Worm (Caenorhabditis elegans) whole organism, young adult: ENCODE measurements around the gene cyp-13A1.

Experiments
- B0019.2 ChIP-seq: fragments of 200-800 bp; sonication (Bioruptor generic); conservative IDR thresholded peaks from 2 replicates; pipeline ENCODE4 v1.3.6; 2022; ENCODE audit warnings: missing genetic modification reagents, missing genetic modification characterization, missing compliant biosample characterization
- B0336.3 ChIP-seq: fragments of 200-800 bp; sonication (Bioruptor generic); IDR thresholded peaks from 2 replicates; pipeline ENCODE4 v1.3.6; 2022; ENCODE audit warnings: missing genetic modification characterization, missing compliant biosample characterization
- C17E4.6 ChIP-seq: fragments of 200-800 bp; sonication (Bioruptor generic); IDR thresholded peaks from 2 replicates; pipeline ENCODE4 v1.3.6; 2022; ENCODE audit warnings: missing genetic modification reagents, missing genetic modification characterization, missing compliant biosample characterization
- F23B12.7 ChIP-seq: sonication (generic microtip); optimal IDR thresholded peaks from 2 replicates; lab custom pipeline; 2017; ENCODE audit warnings: missing genetic modification characterization, mild to moderate bottlenecking, missing compliant biosample characterization, antibody characterized with exemption, moderate library complexity; ENCODE audit not compliant: insufficient read depth
- F57A8.1 ChIP-seq: fragments of 200-800 bp; sonication (Bioruptor generic); optimal IDR thresholded peaks from 2 replicates; lab custom pipeline; 2018; ENCODE audit warnings: mild to moderate bottlenecking, missing genetic modification characterization, moderate library complexity, missing compliant biosample characterization
- F57C9.4 ChIP-seq: sonication (generic microtip); optimal IDR thresholded peaks from 2 replicates; lab custom pipeline; 2017; ENCODE audit warnings: mild to moderate bottlenecking, missing genetic modification characterization, missing compliant biosample characterization
- K12H6.12 ChIP-seq: fragments of 200-800 bp; sonication (Bioruptor generic); optimal IDR thresholded peaks from 2 replicates; lab custom pipeline; 2018; ENCODE audit warnings: mild to moderate bottlenecking, missing genetic modification characterization, missing compliant biosample characterization
- Y53F4B.3 ChIP-seq: fragments of 200-800 bp; sonication (Bioruptor generic); IDR thresholded peaks from 2 replicates; pipeline ENCODE4 v1.3.6; 2022; ENCODE audit warnings: missing genetic modification reagents, missing genetic modification characterization, missing compliant biosample characterization
- Y53G8AR.9 ChIP-seq: fragments of 200-800 bp; sonication (Bioruptor generic); conservative IDR thresholded peaks from 2 replicates; pipeline ENCODE4 v1.3.6; 2022; ENCODE audit warnings: missing genetic modification reagents, missing genetic modification characterization, missing compliant biosample characterization
- Y67H2A.10 ChIP-seq: fragments of 200-800 bp; sonication (Bioruptor generic); conservative IDR thresholded peaks from 2 replicates; pipeline ENCODE4 v1.3.6; 2022; ENCODE audit warnings: missing genetic modification reagents, missing genetic modification characterization, missing compliant biosample characterization
- ama-1 ChIP-seq, 3 experiments: fragments of 150-350 bp in 1 of 3; sonication (generic microtip) in 2 of 3; optimal IDR thresholded peaks; 2 replicates each; lab custom pipeline; 2014 to 2018; ENCODE audit warnings: missing biosample characterization in 2 of 3, missing genetic modification characterization in 2 of 3, missing genetic modification reagents in 2 of 3
- aptf-2 ChIP-seq: fragments of 200-800 bp; sonication (Bioruptor generic); conservative IDR thresholded peaks from 2 replicates; pipeline ENCODE4 v1.3.6; 2022; ENCODE audit warnings: missing genetic modification reagents, missing genetic modification characterization, missing compliant biosample characterization
- atf-7 ChIP-seq: sonication (generic microtip); optimal IDR thresholded peaks from 2 replicates; lab custom pipeline; 2017; ENCODE audit warnings: mild to moderate bottlenecking, missing genetic modification characterization, missing compliant biosample characterization
- athp-1 ChIP-seq: sonication (generic microtip); optimal IDR thresholded peaks from 2 replicates; lab custom pipeline; 2017; ENCODE audit warnings: mild to moderate bottlenecking, missing genetic modification characterization, missing compliant biosample characterization
- ccch-3 ChIP-seq: fragments of 200-800 bp; sonication (Bioruptor generic); optimal IDR thresholded peaks from 2 replicates; lab custom pipeline; 2018; ENCODE audit warnings: mild to moderate bottlenecking, missing genetic modification characterization, missing compliant biosample characterization
- cebp-1 ChIP-seq, 2 experiments: fragments of 200-800 bp in 1 of 2; sonication (Bioruptor generic) in 1 of 2; sonication (generic microtip) in 1 of 2; IDR thresholded peaks in 1 of 2; optimal IDR thresholded peaks in 1 of 2; 2 replicates each; pipeline versions ENCODE4 v1.3.6 to Lab custom; 2017 to 2022; ENCODE audit warnings: missing compliant biosample characterization in 2 of 2, missing genetic modification characterization in 2 of 2, mild to moderate bottlenecking in 1 of 2, missing genetic modification reagents in 1 of 2, moderate library complexity in 1 of 2
- ceh-100 ChIP-seq: fragments of 200-800 bp; sonication (Bioruptor generic); IDR thresholded peaks from 2 replicates; pipeline ENCODE4 v1.3.6; 2022; ENCODE audit warnings: missing genetic modification reagents, missing genetic modification characterization, missing compliant biosample characterization
- ceh-79 ChIP-seq: sonication (generic microtip); optimal IDR thresholded peaks from 2 replicates; lab custom pipeline; 2017; ENCODE audit warnings: mild to moderate bottlenecking, missing genetic modification characterization, missing compliant biosample characterization
- ceh-91 ChIP-seq: fragments of 200-800 bp; sonication (Bioruptor generic); IDR thresholded peaks from 2 replicates; pipeline ENCODE4 v1.3.6; 2022; ENCODE audit warnings: missing genetic modification reagents, missing genetic modification characterization, missing compliant biosample characterization
- dpff-1 ChIP-seq: sonication (generic microtip); optimal IDR thresholded peaks from 2 replicates; lab custom pipeline; 2017; ENCODE audit warnings: mild to moderate bottlenecking, missing genetic modification characterization, missing compliant biosample characterization
- dpl-1 ChIP-seq: fragments of 150-350 bp; optimal IDR thresholded peaks from 2 replicates; lab custom pipeline; 2014; ENCODE audit warnings: missing biosample characterization, missing genetic modification reagents, missing genetic modification characterization
- efl-1 ChIP-seq: fragments of 150-350 bp; optimal IDR thresholded peaks from 2 replicates; lab custom pipeline; 2014; ENCODE audit warnings: missing biosample characterization, missing genetic modification reagents, missing genetic modification characterization
- egl-18 ChIP-seq: fragments of 200-800 bp; sonication (Bioruptor generic); IDR thresholded peaks from 2 replicates; pipeline ENCODE4 v1.3.6; 2022; ENCODE audit warnings: missing genetic modification reagents, missing genetic modification characterization, missing compliant biosample characterization
- ets-4 ChIP-seq: fragments of 200-800 bp; sonication (Bioruptor generic); optimal IDR thresholded peaks from 2 replicates; lab custom pipeline; 2018; ENCODE audit warnings: mild to moderate bottlenecking, missing genetic modification characterization, missing compliant biosample characterization
- him-1 ChIP-seq: sonication (generic microtip); optimal IDR thresholded peaks from 2 replicates; lab custom pipeline; 2016; ENCODE audit warnings: missing genotype, missing genetic modification reagents, missing genetic modification characterization, missing compliant biosample characterization
- hlh-12 ChIP-seq: sonication (generic microtip); optimal IDR thresholded peaks from 2 replicates; lab custom pipeline; 2016; ENCODE audit warnings: missing genetic modification characterization, missing compliant biosample characterization
- hmg-20 ChIP-seq: fragments of 200-800 bp; sonication (Bioruptor generic); IDR thresholded peaks from 2 replicates; pipeline ENCODE4 v1.3.6; 2022; ENCODE audit warnings: missing genetic modification reagents, missing genetic modification characterization, missing compliant biosample characterization
- hsf-1 ChIP-seq: fragments of 200-800 bp; sonication (Bioruptor generic); IDR thresholded peaks from 2 replicates; pipeline ENCODE4 v1.3.6; 2022; ENCODE audit warnings: missing genetic modification reagents, missing genetic modification characterization, missing compliant biosample characterization
- lag-1 ChIP-seq: fragments of 200-800 bp; sonication (Bioruptor generic); IDR thresholded peaks from 2 replicates; pipeline ENCODE4 v1.3.6; 2022; ENCODE audit warnings: missing genetic modification reagents, missing genetic modification characterization, missing compliant biosample characterization
- let-526 ChIP-seq: fragments of 200-800 bp; sonication (Bioruptor generic); IDR thresholded peaks from 2 replicates; pipeline ENCODE4 v1.3.6; 2022; ENCODE audit warnings: missing genetic modification reagents, missing genetic modification characterization, missing compliant biosample characterization
- lin-26 ChIP-seq: fragments of 200-800 bp; sonication (Bioruptor generic); IDR thresholded peaks from 2 replicates; pipeline ENCODE4 v1.3.6; 2022; ENCODE audit warnings: missing genetic modification reagents, missing genetic modification characterization, missing compliant biosample characterization
- lir-1 ChIP-seq: fragments of 200-800 bp; sonication (Bioruptor generic); conservative IDR thresholded peaks from 2 replicates; pipeline ENCODE4 v1.3.6; 2022; ENCODE audit warnings: missing genetic modification reagents, missing genetic modification characterization, missing compliant biosample characterization
- lsl-1 ChIP-seq: fragments of 200-800 bp; sonication (Bioruptor generic); optimal IDR thresholded peaks from 2 replicates; lab custom pipeline; 2018; ENCODE audit warnings: mild to moderate bottlenecking, missing genetic modification characterization, moderate library complexity, missing compliant biosample characterization
- madf-10 ChIP-seq: sonication (generic microtip); optimal IDR thresholded peaks from 2 replicates; lab custom pipeline; 2016; ENCODE audit warnings: mild to moderate bottlenecking, missing genetic modification characterization, missing compliant biosample characterization
- madf-6 ChIP-seq: fragments of 200-800 bp; sonication (Bioruptor generic); IDR thresholded peaks from 2 replicates; pipeline ENCODE4 v1.3.6; 2022; ENCODE audit warnings: missing genetic modification reagents, missing genetic modification characterization, missing compliant biosample characterization
- mel-28 ChIP-seq: sonication (generic microtip); optimal IDR thresholded peaks from 2 replicates; lab custom pipeline; 2016; ENCODE audit warnings: borderline replicate concordance, mild to moderate bottlenecking, missing genetic modification characterization, missing compliant biosample characterization
- mxl-1 ChIP-seq: sonication (generic microtip); optimal IDR thresholded peaks from 2 replicates; lab custom pipeline; 2016; ENCODE audit warnings: missing genetic modification characterization, missing compliant biosample characterization
- pha-4 ChIP-seq: fragments of 150-350 bp; sonication (generic microtip); optimal IDR thresholded peaks from 2 replicates; lab custom pipeline; 2014; ENCODE audit warnings: missing biosample characterization, missing genetic modification reagents, missing genetic modification characterization
- rpc-1 ChIP-seq, 2 experiments: fragments of 150-350 bp in 1 of 2; sonication (generic microtip) in 1 of 2; optimal IDR thresholded peaks; 2 replicates each; lab custom pipeline; 2014 to 2018; ENCODE audit warnings: missing biosample characterization in 1 of 2, missing genetic modification characterization in 1 of 2, missing genetic modification reagents in 1 of 2, missing genotype in 1 of 2
- snpc-1.1 ChIP-seq: sonication (generic microtip); optimal IDR thresholded peaks from 2 replicates; lab custom pipeline; 2017; ENCODE audit warnings: missing genetic modification characterization, mild to moderate bottlenecking, missing compliant biosample characterization, antibody characterized with exemption, moderate library complexity, missing genotype, missing genetic modification reagents; ENCODE audit not compliant: insufficient read depth
- snpc-4 ChIP-seq, 5 experiments: fragments of 150-350 bp in 1 of 5; sonication (generic microtip) in 4 of 5; optimal IDR thresholded peaks; 2 replicates each; lab custom pipeline; 2014 to 2018; ENCODE audit warnings: missing genetic modification characterization in 5 of 5, missing biosample characterization in 3 of 5, antibody characterized with exemption in 2 of 5, mild to moderate bottlenecking in 2 of 5, missing compliant biosample characterization in 2 of 5, missing genotype in 2 of 5, moderate library complexity in 2 of 5, missing genetic modification reagents in 1 of 5
- sptf-2 ChIP-seq: fragments of 200-800 bp; sonication (Bioruptor generic); optimal IDR thresholded peaks from 2 replicates; lab custom pipeline; 2018; ENCODE audit warnings: mild to moderate bottlenecking, missing genetic modification characterization, missing compliant biosample characterization
- tbx-9 ChIP-seq: sonication (generic microtip); optimal IDR thresholded peaks from 2 replicates; lab custom pipeline; 2016; ENCODE audit warnings: borderline replicate concordance, missing genetic modification characterization, inconsistent platforms, missing compliant biosample characterization
- tlf-1 ChIP-seq: fragments of 200-800 bp; sonication (Bioruptor generic); optimal IDR thresholded peaks from 2 replicates; lab custom pipeline; 2018; ENCODE audit warnings: mild to moderate bottlenecking, missing genetic modification characterization, missing compliant biosample characterization
- unc-62 ChIP-seq: fragments of 150-350 bp; optimal IDR thresholded peaks from 2 replicates; lab custom pipeline; 2014; ENCODE audit warnings: missing biosample characterization, missing genetic modification reagents, missing genetic modification characterization
- ztf-28 ChIP-seq: fragments of 200-800 bp; sonication (Bioruptor generic); IDR thresholded peaks from 2 replicates; pipeline ENCODE4 v1.3.6; 2022; ENCODE audit warnings: missing genetic modification reagents, missing genetic modification characterization, missing compliant biosample characterization

cyp-13A1 gene

ce11 chrII:9774653-9775052, 7.1 kb downstream of the cyp-13A1 start (continued):
- TF ChIP-seq lsl-1 (GFP tag; lab: Kevin White, UChicago) (peak; percentile 42), ama-1 (optimal IDR thresholded peaks at IDR 0.05; lab: Kevin White, UChicago) (no peak), ama-1 (GFP tag; optimal IDR thresholded peaks at IDR 0.05; lab: Kevin White, UChicago) (peak; percentile 87 to 89), lag-1 (GFP tag; lab: Robert Waterston, UW) (no peak), madf-6 (GFP tag; lab: Robert Waterston, UW) (peak; percentile 76), dpff-1 (tag; lab: Kevin White, UChicago) (no peak), unc-62 (GFP tag; lab: Kevin White, UChicago) (no peak), efl-1 (GFP tag; lab: Kevin White, UChicago) (no peak), B0019.2 (GFP tag; lab: Robert Waterston, UW) (no peak), F57A8.1 (GFP tag; lab: Kevin White, UChicago) (no peak), lir-1 (GFP tag; lab: Robert Waterston, UW) (no peak), C17E4.6 (GFP tag; lab: Robert Waterston, UW) (0 out of 2 replicates have a peak, but pooled peaks have one; percentile 56), F23B12.7 (tag; lab: Kevin White, UChicago) (peak; percentile 79), K12H6.12 (tag; lab: Kevin White, UChicago) (no peak), tbx-9 (tag; lab: Kevin White, UChicago) (no peak), sptf-2 (GFP tag; lab: Kevin White, UChicago) (no peak), rpc-1 (optimal IDR thresholded peaks at IDR 0.05; lab: Kevin White, UChicago) (peak; percentile 95), rpc-1 (tag; optimal IDR thresholded peaks at IDR 0.05; lab: Kevin White, UChicago) (peak; percentile 91), hmg-20 (GFP tag; lab: Robert Waterston, UW) (no peak), Y67H2A.10 (GFP tag; lab: Robert Waterston, UW) (no peak), B0336.3 (GFP tag; lab: Robert Waterston, UW) (0 out of 2 replicates have a peak, but pooled peaks have one; percentile 57), tlf-1 (GFP tag; lab: Kevin White, UChicago) (no peak), ztf-28 (peak; percentile 76; the same call in 1 of the 2 replicates), him-1 (tag; lab: Kevin White, UChicago) (peak; percentile 90), aptf-2 (no peak), mxl-1 (tag; lab: Kevin White, UChicago) (peak; percentile 81), ceh-100 (GFP tag; lab: Robert Waterston, UW) (no peak; the same call in 1 of the 2 replicates), dpl-1 (GFP tag; lab: Kevin White, UChicago) (no peak), mel-28 (tag; lab: Kevin White, UChicago) (no peak), Y53F4B.3 (GFP tag; lab: Robert Waterston, UW) (0 out of 2 replicates have a peak, but pooled peaks have one; percentile 32), pha-4 (tag; lab: Kevin White, UChicago) (no peak), hlh-12 (tag; lab: Kevin White, UChicago) (no peak), madf-10 (tag; lab: Kevin White, UChicago) (peak; percentile 45), lin-26 (no peak; the same call in 1 of the 2 replicates), Y53G8AR.9 (GFP tag; lab: Robert Waterston, UW) (0 out of 2 replicates have a peak, but pooled peaks have one; percentile 36), egl-18 (GFP tag; lab: Robert Waterston, UW) (no peak), ccch-3 (GFP tag; lab: Kevin White, UChicago) (no peak), atf-7 (tag; lab: Kevin White, UChicago) (peak; percentile 50), ceh-79 (tag; lab: Kevin White, UChicago) (no peak), hsf-1 (GFP tag; lab: Robert Waterston, UW) (peak; percentile 48; the same call in 1 of the 2 replicates), cebp-1 (GFP tag; IDR thresholded peaks at IDR 0.05; lab: Robert Waterston, UW) (0 out of 2 replicates have a peak, but pooled peaks have one; percentile 33), cebp-1 (tag; optimal IDR thresholded peaks at IDR 0.05; lab: Kevin White, UChicago) (no peak), let-526 (GFP tag; lab: Robert Waterston, UW) (no peak), ceh-91 (GFP tag; lab: Robert Waterston, UW) (0 out of 2 replicates have a peak, but pooled peaks have one; percentile 33), athp-1 (peak; percentile 28), snpc-4 (GFP tag; optimal IDR thresholded peaks at IDR 0.05; lab: Kevin White, UChicago) (peak; percentile 74), snpc-4 (tag; optimal IDR thresholded peaks at IDR 0.05; lab: Kevin White, UChicago) (peak in 3 of 4 experiments; percentile 10 to 78 (median 74)), snpc-1.1 (peak; percentile 69), ets-4 (no peak), F57C9.4 (tag; lab: Kevin White, UChicago) (no peak)
